Worm (Caenorhabditis elegans) whole organism, L4 larva: ENCODE measurements around the gene dnj-11.

ENCODE experiments used
- F26F4.8 ChIP-seq: fragments of 200-800 bp; sonication (Bioruptor generic); conservative IDR thresholded peaks from 2 replicates; pipeline ENCODE4 v1.3.6; 2022; ENCODE audit warnings: missing genetic modification characterization, missing compliant biosample characterization
- T20F7.1 ChIP-seq: fragments of 200-800 bp; sonication (Bioruptor generic); optimal IDR thresholded peaks from 2 replicates; lab custom pipeline; 2018; ENCODE audit warnings: mild to moderate bottlenecking, missing genetic modification characterization, missing compliant biosample characterization
- Y105C5A.15 ChIP-seq: fragments of 200-800 bp; sonication (Bioruptor generic); IDR thresholded peaks from 2 replicates; pipeline ENCODE4 v1.3.6; 2022; ENCODE audit warnings: missing genetic modification characterization, missing compliant biosample characterization
- ZK546.5 ChIP-seq, 2 experiments: sonication (generic microtip); optimal IDR thresholded peaks; 2 replicates each; lab custom pipeline; 2017; ENCODE audit warnings: missing biosample characterization in 2 of 2, missing genetic modification characterization in 2 of 2
- aha-1 ChIP-seq: fragments of 150-350 bp; peaks from one replicate; lab custom pipeline; 2014; ENCODE audit warnings: missing biosample characterization, missing genetic modification characterization
- arid-1 ChIP-seq: fragments of 200-800 bp; sonication (Bioruptor generic); conservative IDR thresholded peaks from 2 replicates; pipeline ENCODE4 v1.3.6; 2022; ENCODE audit warnings: missing genetic modification reagents, missing genetic modification characterization, missing compliant biosample characterization
- ceh-28 ChIP-seq: fragments of 150-350 bp; optimal IDR thresholded peaks from 2 replicates; lab custom pipeline; 2014; ENCODE audit warnings: missing biosample characterization, missing genetic modification reagents, missing genetic modification characterization
- ceh-32 ChIP-seq: sonication (generic microtip); optimal IDR thresholded peaks from 2 replicates; lab custom pipeline; 2016; ENCODE audit warnings: mild to moderate bottlenecking, missing genetic modification characterization, missing compliant biosample characterization; ENCODE audit not compliant: poor library complexity
- cey-2 ChIP-seq: sonication (generic microtip); optimal IDR thresholded peaks from 3 replicates; lab custom pipeline; 2017; ENCODE audit warnings: missing genetic modification characterization, mild to moderate bottlenecking, missing compliant biosample characterization, antibody characterized with exemption, borderline replicate concordance; ENCODE audit not compliant: insufficient read depth
- daf-16 ChIP-seq, 3 experiments: sonication (generic microtip); optimal IDR thresholded peaks; 2 replicates each; lab custom pipeline; 2016 to 2017; ENCODE audit warnings: missing genetic modification characterization in 3 of 3, missing genetic modification reagents in 3 of 3, mild to moderate bottlenecking in 2 of 3, missing compliant biosample characterization in 2 of 3, missing biosample characterization in 1 of 3, moderate library complexity in 1 of 3
- daf-19 ChIP-seq: fragments of 200-800 bp; sonication (Bioruptor generic); conservative IDR thresholded peaks from 2 replicates; pipeline ENCODE4 v1.3.6; 2022; ENCODE audit warnings: missing genetic modification characterization, missing compliant biosample characterization
- daf-8 ChIP-seq: fragments of 200-800 bp; sonication (Bioruptor generic); IDR thresholded peaks from 2 replicates; pipeline ENCODE4 v1.3.6; 2022; ENCODE audit warnings: missing genetic modification characterization, missing compliant biosample characterization
- dmd-6 ChIP-seq: fragments of 200-800 bp; sonication (Bioruptor generic); IDR thresholded peaks from 2 replicates; pipeline ENCODE4 v1.3.6; 2022; ENCODE audit warnings: missing genetic modification reagents, missing genetic modification characterization, missing compliant biosample characterization
- dpl-1 ChIP-seq: fragments of 150-350 bp; optimal IDR thresholded peaks from 2 replicates; lab custom pipeline; 2014; ENCODE audit warnings: missing biosample characterization, missing genetic modification reagents, missing genetic modification characterization
- dve-1 ChIP-seq: sonication (generic microtip); optimal IDR thresholded peaks from 2 replicates; lab custom pipeline; 2017; ENCODE audit warnings: antibody characterized with exemption, mild to moderate bottlenecking, missing genetic modification characterization, missing compliant biosample characterization; ENCODE audit not compliant: insufficient read depth
- hif-1 ChIP-seq, 2 experiments: sonication (generic microtip); optimal IDR thresholded peaks; 2 replicates each; lab custom pipeline; 2016 to 2017; ENCODE audit warnings: missing compliant biosample characterization in 2 of 2, missing genetic modification characterization in 2 of 2, missing genetic modification reagents in 2 of 2, missing genotype in 2 of 2, mild to moderate bottlenecking in 1 of 2
- hlh-11 ChIP-seq: fragments of 200-800 bp; sonication (Bioruptor generic); optimal IDR thresholded peaks from 2 replicates; lab custom pipeline; 2018; ENCODE audit warnings: mild to moderate bottlenecking, missing genetic modification characterization, missing compliant biosample characterization
- hlh-30 ChIP-seq: sonication (generic microtip); optimal IDR thresholded peaks from 2 replicates; lab custom pipeline; 2017; ENCODE audit warnings: antibody characterized with exemption, mild to moderate bottlenecking, missing genetic modification characterization, missing compliant biosample characterization; ENCODE audit not compliant: insufficient read depth
- hmg-1.1 ChIP-seq: fragments of 200-800 bp; sonication (Bioruptor generic); IDR thresholded peaks from 2 replicates; pipeline ENCODE4 v1.3.6; 2022; ENCODE audit warnings: missing genetic modification reagents, missing genetic modification characterization, missing compliant biosample characterization
- lin-13 ChIP-seq: fragments of 150-350 bp; optimal IDR thresholded peaks from 2 replicates; lab custom pipeline; 2014; ENCODE audit warnings: missing biosample characterization, missing genetic modification reagents, missing genetic modification characterization
- lin-15B ChIP-seq: fragments of 150-350 bp; sonication (generic microtip); optimal IDR thresholded peaks from 3 replicates; lab custom pipeline; 2014; ENCODE audit warnings: missing biosample characterization, missing genetic modification characterization
- lin-38 ChIP-seq: fragments of 200-800 bp; sonication (Bioruptor generic); IDR thresholded peaks from 2 replicates; pipeline ENCODE4 v1.3.6; 2022; ENCODE audit warnings: missing genetic modification reagents, missing genetic modification characterization, missing compliant biosample characterization
- lin-39 ChIP-seq: fragments of 150-350 bp; optimal IDR thresholded peaks from 2 replicates; lab custom pipeline; 2014; ENCODE audit warnings: missing biosample characterization, missing genetic modification reagents, missing genetic modification characterization
- lsy-2 ChIP-seq, 2 experiments: fragments of 150-350 bp in 1 of 2; sonication (generic microtip) in 1 of 2; optimal IDR thresholded peaks; 2 replicates each; lab custom pipeline; 2014 to 2017; ENCODE audit warnings: missing biosample characterization in 2 of 2, missing genetic modification characterization in 2 of 2
- mdl-1 ChIP-seq, 2 experiments: fragments of 150-350 bp in 1 of 2; sonication (generic microtip) in 1 of 2; optimal IDR thresholded peaks; 2 replicates each; lab custom pipeline; 2014 to 2017; ENCODE audit warnings: missing biosample characterization in 2 of 2, missing genetic modification characterization in 2 of 2
- mdt-29 ChIP-seq: fragments of 200-800 bp; sonication (Bioruptor generic); IDR thresholded peaks from 2 replicates; pipeline ENCODE4 v1.3.6; 2022; ENCODE audit warnings: missing genetic modification reagents, missing genetic modification characterization, missing compliant biosample characterization
- mep-1 ChIP-seq: fragments of 150-350 bp; sonication (generic microtip); optimal IDR thresholded peaks from 3 replicates; lab custom pipeline; 2014; ENCODE audit warnings: missing biosample characterization, missing genetic modification characterization
- mes-2 ChIP-seq: sonication (generic microtip); optimal IDR thresholded peaks from 2 replicates; lab custom pipeline; 2016; ENCODE audit warnings: missing genotype, mild to moderate bottlenecking, missing genetic modification characterization, missing compliant biosample characterization; ENCODE audit not compliant: poor library complexity, severe bottlenecking
- mxl-3 ChIP-seq: fragments of 200-800 bp; sonication (Bioruptor generic); optimal IDR thresholded peaks from 2 replicates; lab custom pipeline; 2018; ENCODE audit warnings: mild to moderate bottlenecking, missing genetic modification characterization, missing compliant biosample characterization
- nhr-102 ChIP-seq: sonication (generic microtip); optimal IDR thresholded peaks from 2 replicates; lab custom pipeline; 2016; ENCODE audit warnings: mild to moderate bottlenecking, missing genetic modification characterization, moderate library complexity, missing compliant biosample characterization
- nhr-42 ChIP-seq: fragments of 200-800 bp; sonication (Bioruptor generic); IDR thresholded peaks from 2 replicates; pipeline ENCODE4 v1.3.6; 2022; ENCODE audit warnings: missing genetic modification characterization, missing compliant biosample characterization
- pha-4 ChIP-seq, 2 experiments: fragments of 150-350 bp in 1 of 2; fragments of 200-800 bp in 1 of 2; sonication (Bioruptor generic) in 1 of 2; IDR thresholded peaks in 1 of 2; optimal IDR thresholded peaks in 1 of 2; 2 replicates each; pipeline versions ENCODE4 v1.3.6 to Lab custom; 2014 to 2022; ENCODE audit warnings: missing genetic modification characterization in 2 of 2, missing genetic modification reagents in 2 of 2, missing biosample characterization in 1 of 2, missing compliant biosample characterization in 1 of 2
- php-3 ChIP-seq: fragments of 200-800 bp; sonication (Bioruptor generic); IDR thresholded peaks from 2 replicates; pipeline ENCODE4 v1.3.6; 2022; ENCODE audit warnings: missing genetic modification reagents, missing genetic modification characterization, missing compliant biosample characterization
- pqm-1 ChIP-seq: sonication (generic microtip); optimal IDR thresholded peaks from 2 replicates; lab custom pipeline; 2017; ENCODE audit warnings: missing biosample characterization, missing genetic modification characterization
- tra-1 ChIP-seq: fragments of 200-800 bp; sonication (Bioruptor generic); IDR thresholded peaks from 2 replicates; pipeline ENCODE4 v1.3.6; 2022; ENCODE audit warnings: missing genetic modification reagents, missing genetic modification characterization, missing compliant biosample characterization
- unc-130 ChIP-seq: sonication (generic microtip); optimal IDR thresholded peaks from 2 replicates; lab custom pipeline; 2016; ENCODE audit warnings: missing genetic modification reagents, missing genetic modification characterization, missing compliant biosample characterization
- unc-39 ChIP-seq: sonication (generic microtip); optimal IDR thresholded peaks from 2 replicates; lab custom pipeline; 2017; ENCODE audit warnings: missing biosample characterization, missing genetic modification characterization
- unc-62 ChIP-seq, 3 experiments: fragments of 150-350 bp in 1 of 3; sonication (generic microtip); optimal IDR thresholded peaks in 2 of 3; peaks in 1 of 3; 1 replicate in 1 of 3; 2 replicates in 2 of 3; lab custom pipeline; 2014 to 2017; ENCODE audit warnings: missing biosample characterization in 3 of 3, missing genetic modification characterization in 3 of 3, missing genetic modification reagents in 3 of 3, missing genotype in 1 of 3
- vab-7 ChIP-seq: fragments of 200-800 bp; sonication (Bioruptor generic); IDR thresholded peaks from 2 replicates; pipeline ENCODE4 v1.3.6; 2022; ENCODE audit warnings: missing genetic modification reagents, missing genetic modification characterization, missing compliant biosample characterization
- zip-11 ChIP-seq: fragments of 200-800 bp; sonication (Bioruptor generic); IDR thresholded peaks from 2 replicates; pipeline ENCODE4 v1.3.6; 2022; ENCODE audit warnings: missing genetic modification characterization, missing compliant biosample characterization
- zip-2 ChIP-seq: fragments of 150-350 bp; optimal IDR thresholded peaks from 2 replicates; lab custom pipeline; 2014; ENCODE audit warnings: missing biosample characterization, missing genetic modification characterization

The dnj-11 gene

DNA sequence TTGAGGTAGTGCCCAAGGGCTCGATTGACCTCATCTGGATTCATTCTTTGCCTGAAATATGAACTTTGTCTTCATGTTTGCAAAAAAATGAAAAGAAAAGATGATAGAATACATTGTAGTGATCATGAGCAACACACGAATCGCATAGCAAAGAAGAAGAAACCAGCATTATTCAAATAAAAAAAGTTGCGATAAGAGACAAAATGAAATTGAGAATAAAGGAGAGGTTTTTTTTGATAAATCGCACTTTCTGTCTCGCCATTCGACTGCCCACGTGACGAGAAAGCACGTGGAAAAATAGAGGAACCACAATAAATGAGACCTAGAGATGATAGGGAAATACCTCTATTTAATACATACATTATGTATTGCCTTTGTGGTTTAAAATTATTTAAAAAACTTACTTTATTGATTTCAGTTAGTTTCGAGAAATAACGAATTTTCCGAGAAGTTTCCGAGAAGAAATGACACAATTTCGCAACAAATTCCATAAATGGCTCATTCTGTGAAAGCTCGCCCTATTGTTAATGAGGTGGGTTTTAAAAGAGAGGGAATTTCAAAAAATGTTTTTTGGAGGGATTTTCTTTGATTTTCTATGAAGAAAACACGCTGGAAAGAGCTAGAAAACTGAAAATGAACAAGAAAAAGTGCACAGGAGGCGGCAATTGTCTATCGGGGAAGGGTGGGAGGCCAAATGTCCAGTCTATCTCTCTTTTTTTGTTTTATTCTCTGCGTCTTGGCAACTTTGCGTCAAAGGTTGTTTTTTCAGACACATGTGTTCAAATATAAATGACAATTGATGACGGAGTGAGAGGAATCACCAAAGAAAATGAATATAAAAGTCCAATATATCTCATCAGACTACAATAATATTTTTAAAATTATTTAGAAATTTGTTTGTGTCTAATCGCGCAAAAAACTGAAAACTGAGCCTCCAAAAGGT, 30.0 kb upstream of the dnj-11 start, which contains the start of gene paqr-1:
TSS of gene paqr-1 (minus strand) at position 51 of the 943 bp plus-strand sequence.
- peak; percentile 58 for TF ChIP-seq dmd-6 (GFP tag; lab: Robert Waterston, UW)
- no peak for TF ChIP-seq Y105C5A.15 (GFP tag; lab: Robert Waterston, UW)
- no peak for TF ChIP-seq daf-8 (GFP tag; lab: Robert Waterston, UW)
- no peak for TF ChIP-seq hif-1 (tag; optimal IDR thresholded peaks at IDR 0.05; lab: Kevin White, UChicago)
- TF ChIP-seq vab-7 (GFP tag; lab: Robert Waterston, UW), result no peak
- no peak for TF ChIP-seq ceh-28 (tag; lab: Kevin White, UChicago)
- TF ChIP-seq zip-2 (tag; lab: Kevin White, UChicago), result no peak
- no peak for TF ChIP-seq unc-130 (GFP tag; lab: Kevin White, UChicago)
- TF ChIP-seq dve-1, result peak; percentile 56
- TF ChIP-seq mep-1 (tag; lab: Kevin White, UChicago), result peak; percentile 34
- no peak for TF ChIP-seq php-3 (GFP tag; lab: Robert Waterston, UW)
- peak; percentile 72 for TF ChIP-seq dpl-1 (GFP tag; lab: Kevin White, UChicago)
- no peak for TF ChIP-seq daf-19 (GFP tag; lab: Robert Waterston, UW)
- no peak for TF ChIP-seq lin-13 (GFP tag; lab: Kevin White, UChicago)
- no peak for TF ChIP-seq zip-11 (GFP tag; lab: Robert Waterston, UW)
- no peak for TF ChIP-seq mdt-29 (GFP tag; lab: Robert Waterston, UW)
- TF ChIP-seq arid-1 (GFP tag; lab: Robert Waterston, UW), result no peak
- TF ChIP-seq lsy-2 (tag; optimal IDR thresholded peaks at IDR 0.05; lab: Kevin White, UChicago), result peak in 1 of 2 experiments; percentile 43
- TF ChIP-seq hlh-30 (tag; lab: Kevin White, UChicago), result peak; percentile 82
- TF ChIP-seq T20F7.1, result no peak
- TF ChIP-seq tra-1 (GFP tag; lab: Robert Waterston, UW), result no peak
- 0 out of 2 replicates have a peak, but pooled peaks have one; percentile 22 for TF ChIP-seq lin-38 (GFP tag; lab: Robert Waterston, UW)
- TF ChIP-seq hmg-1.1 (GFP tag; lab: Robert Waterston, UW), result 0 out of 2 replicates have a peak, but pooled peaks have one; percentile 19
- TF ChIP-seq pha-4 (GFP tag; IDR thresholded peaks at IDR 0.05; lab: Robert Waterston, UW), result no peak
- TF ChIP-seq pha-4 (tag; optimal IDR thresholded peaks at IDR 0.05; lab: Kevin White, UChicago), result no peak
- TF ChIP-seq mdl-1 (tag; optimal IDR thresholded peaks at IDR 0.05; lab: Kevin White, UChicago), result peak in 1 of 2 experiments; percentile 74
- TF ChIP-seq daf-16 (GFP tag; optimal IDR thresholded peaks at IDR 0.05; lab: Kevin White, UChicago), result peak in 1 of 2 experiments; percentile 7
- TF ChIP-seq daf-16 (tag; optimal IDR thresholded peaks at IDR 0.05; lab: Kevin White, UChicago), result peak; percentile 55
- peak in 1 of 2 experiments; percentile 9 for TF ChIP-seq unc-62 (GFP tag; optimal IDR thresholded peaks at IDR 0.05 in 1 of 2; lab: Kevin White, UChicago)
- no peak for TF ChIP-seq unc-62 (tag; optimal IDR thresholded peaks at IDR 0.05; lab: Kevin White, UChicago)
- TF ChIP-seq lin-39, result no peak
- TF ChIP-seq ceh-32 (tag; lab: Kevin White, UChicago), result no peak
- peak; percentile 49 for TF ChIP-seq mxl-3 (GFP tag; lab: Kevin White, UChicago)
- TF ChIP-seq mes-2 (tag; lab: Kevin White, UChicago), result peak; percentile 23
- TF ChIP-seq nhr-42, result no peak
- no peak for TF ChIP-seq lin-15B (tag; lab: Kevin White, UChicago)
- TF ChIP-seq ZK546.5 (tag; optimal IDR thresholded peaks at IDR 0.05; lab: Kevin White, UChicago), result no peak
- peak; percentile 56 for TF ChIP-seq aha-1
- TF ChIP-seq unc-39 (tag; lab: Kevin White, UChicago), result no peak
- no peak for TF ChIP-seq nhr-102 (tag; lab: Kevin White, UChicago)
- no peak for TF ChIP-seq F26F4.8
- peak; percentile 21 for TF ChIP-seq hlh-11 (tag; lab: Kevin White, UChicago)
- TF ChIP-seq cey-2 (tag; lab: Kevin White, UChicago), result peak; percentile 80
- TF ChIP-seq pqm-1 (tag; lab: Kevin White, UChicago), result no peak
